Worm (Caenorhabditis elegans): ENCODE measurements around the gene rol-1.
A peak's percentile ranks its signal among the peaks of the same experiment; 100 is the strongest.

The rol-1 gene

DNA sequence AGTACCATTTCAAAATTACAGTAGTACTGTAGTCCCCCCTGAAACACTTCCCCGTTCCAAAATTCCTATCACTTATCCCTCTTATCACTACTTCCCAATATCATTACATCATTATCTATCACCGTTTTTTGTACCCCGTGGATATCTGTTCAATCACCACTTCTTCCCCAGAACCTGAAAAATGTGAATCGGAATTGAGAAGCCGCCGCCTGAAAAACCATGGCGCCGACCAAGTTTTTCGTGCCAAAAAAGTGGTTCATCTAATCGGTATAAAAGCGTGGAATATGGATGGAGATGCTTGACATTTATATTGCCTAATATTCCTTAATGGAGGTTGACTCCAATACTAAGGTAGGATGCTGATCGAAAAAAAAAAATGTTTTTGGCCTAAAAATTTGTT lies at the start of gene rol-1:
Gene rol-1 (plus strand): TSS at position 301 of the 400 bp plus-strand sequence.
- TF ChIP-seq F49E8.2 (tag; optimal IDR thresholded peaks at IDR 0.05; ENCODE audit: insufficient read depth) = no peak
- TF ChIP-seq attf-3 (GFP tag; conservative IDR thresholded peaks at IDR 0.05) = no peak
- TF ChIP-seq snpc-1.3 (tag; optimal IDR thresholded peaks at IDR 0.05; ENCODE audit: insufficient read depth) = no peak
- no peak for TF ChIP-seq sea-2 (GFP tag; IDR thresholded peaks at IDR 0.05)
- TF ChIP-seq unc-62 (GFP tag; optimal IDR thresholded peaks at IDR 0.05) = no peak
- no peak for TF ChIP-seq xnd-1 (tag; optimal IDR thresholded peaks at IDR 0.05)
- no peak for TF ChIP-seq egrh-3 (GFP tag; IDR thresholded peaks at IDR 0.05)
- no peak for TF ChIP-seq Y95B8A.8 (GFP tag; IDR thresholded peaks at IDR 0.05)
- no peak for TF ChIP-seq attf-6 (GFP tag; IDR thresholded peaks at IDR 0.05)
- no peak for TF ChIP-seq snpc-4 (GFP tag; optimal IDR thresholded peaks at IDR 0.05)
- no peak for TF ChIP-seq snpc-4 (tag; optimal IDR thresholded peaks at IDR 0.05)
- no peak for TF ChIP-seq hrde-1 (tag; optimal IDR thresholded peaks at IDR 0.05; ENCODE audit: borderline replicate concordance)
- TF ChIP-seq madf-3 (GFP tag; IDR thresholded peaks at IDR 0.05) = no peak
- TF ChIP-seq ZK185.1 (tag; optimal IDR thresholded peaks at IDR 0.05; ENCODE audit: poor library complexity, severe bottlenecking) = no peak

DNA sequence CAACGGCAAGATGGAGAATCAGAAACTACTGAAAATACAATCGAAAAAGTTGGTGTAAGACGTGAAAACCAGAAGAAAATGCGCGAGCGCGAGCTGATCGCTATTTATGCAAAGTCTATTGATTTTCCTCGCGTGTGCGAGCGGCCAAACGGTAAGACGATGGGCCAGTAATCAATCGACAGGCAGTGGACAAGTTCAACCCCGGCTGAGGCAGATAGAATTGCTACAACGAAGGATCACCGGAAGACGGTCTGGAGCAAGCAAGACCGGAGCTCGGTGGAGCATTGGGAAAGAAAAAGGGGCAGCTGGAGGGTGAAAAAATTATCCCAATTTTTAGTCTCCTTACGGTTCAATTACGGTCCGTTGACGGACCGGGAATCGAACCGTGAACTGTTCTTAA lies 49.7 kb upstream of the rol-1 start:
- TF ChIP-seq B0261.1 (tag; optimal IDR thresholded peaks at IDR 0.05) (peak; percentile 23), hmg-1.2 (GFP tag; IDR thresholded peaks at IDR 0.05) (peak; percentile 18; the same call in 1 of the 2 replicates), tbp1 (GFP tag; optimal IDR thresholded peaks at IDR 0.05) (peak; percentile 61), cebp-2 (GFP tag; IDR thresholded peaks at IDR 0.05) (peak; percentile 75; the same call in 1 of the 2 replicates), D2030.7 (GFP tag; IDR thresholded peaks at IDR 0.05) (peak; percentile 31; the same call in 1 of the 2 replicates), lin-26 (GFP tag; IDR thresholded peaks at IDR 0.05) (peak; percentile 84; the same call in 1 of the 2 replicates), rpc-1 (optimal IDR thresholded peaks at IDR 0.05) (peak; percentile 12), rpc-1 (tag; optimal IDR thresholded peaks at IDR 0.05) (peak; percentile 53)

DNA sequence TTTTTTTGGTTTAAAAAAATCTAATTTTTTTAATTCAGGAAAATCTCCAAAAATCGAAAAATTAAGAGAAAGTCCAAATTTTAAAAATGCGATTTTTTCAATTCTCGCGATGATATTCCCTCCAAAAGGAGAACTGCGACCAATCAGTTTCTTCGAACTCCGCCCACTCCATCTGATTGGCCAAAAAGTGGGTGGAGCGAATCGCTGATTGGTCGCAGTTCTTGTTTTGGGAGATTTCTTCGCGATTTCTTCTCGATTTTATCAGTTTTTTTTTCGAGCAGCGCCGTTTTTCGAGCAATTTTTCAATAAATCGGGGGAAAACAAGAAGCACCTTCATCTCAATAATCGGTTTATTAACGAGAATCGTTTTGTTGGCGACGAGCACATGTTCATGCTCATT lies 42.0 kb upstream of the rol-1 start:
- TF ChIP-seq snpc-4 (GFP tag; optimal IDR thresholded peaks at IDR 0.05) (no peak), snpc-4 (tag; optimal IDR thresholded peaks at IDR 0.05) (no peak), snpc-1.3 (tag; optimal IDR thresholded peaks at IDR 0.05; ENCODE audit: insufficient read depth) (no peak), Y79H2A.3 (GFP tag; conservative IDR thresholded peaks at IDR 0.05) (no peak), bed-2 (GFP tag; IDR thresholded peaks at IDR 0.05) (no peak), egrh-3 (GFP tag; IDR thresholded peaks at IDR 0.05) (no peak), zim-3 (tag; optimal IDR thresholded peaks at IDR 0.05) (no peak), tbp1 (GFP tag; optimal IDR thresholded peaks at IDR 0.05) (no peak), madf-6 (GFP tag; IDR thresholded peaks at IDR 0.05) (no peak), madf-10 (tag; optimal IDR thresholded peaks at IDR 0.05) (no peak), attf-5 (GFP tag; optimal IDR thresholded peaks at IDR 0.05) (no peak), lin-26 (GFP tag; IDR thresholded peaks at IDR 0.05) (no peak), die-1 (tag; optimal IDR thresholded peaks at IDR 0.05) (no peak), rpc-1 (optimal IDR thresholded peaks at IDR 0.05) (no peak), rpc-1 (tag; optimal IDR thresholded peaks at IDR 0.05) (no peak), sptf-2 (GFP tag; optimal IDR thresholded peaks at IDR 0.05) (no peak), C06A6.2 (GFP tag; conservative IDR thresholded peaks at IDR 0.05) (no peak), ztf-6 (GFP tag; IDR thresholded peaks at IDR 0.05) (no peak), C17E4.6 (GFP tag; IDR thresholded peaks at IDR 0.05) (no peak), F33H1.4 (GFP tag; IDR thresholded peaks at IDR 0.05) (no peak), F22D6.2 (tag; optimal IDR thresholded peaks at IDR 0.05) (no peak), let-607 (tag; optimal IDR thresholded peaks at IDR 0.05) (no peak)
